Fruit fly (Drosophila melanogaster) whole organism, embryonic: ENCODE data around the gene CG34030.

Source experiments
- ATbp ChIP-seq: fragments of 200-800 bp; sonication (Bioruptor generic); optimal IDR thresholded peaks from 2 replicates; lab custom pipeline; 2017; ENCODE audit warnings: missing biosample characterization, mild to moderate bottlenecking, missing genetic modification characterization, missing genetic modification reagents
- Blimp-1 ChIP-seq: fragments of 200-800 bp; sonication (Bioruptor generic); optimal IDR thresholded peaks from 3 replicates; lab custom pipeline; 2018; ENCODE audit warnings: missing biosample characterization, missing genetic modification characterization, mild to moderate bottlenecking, moderate library complexity, missing genetic modification reagents
- CG10321 ChIP-seq: fragments of 200-800 bp; sonication (Bioruptor generic); IDR thresholded peaks from 2 replicates; pipeline ENCODE4 v1.3.6; 2022; ENCODE audit warnings: missing biosample characterization, missing genetic modification characterization
- CG10979 ChIP-seq: fragments of 200-800 bp; sonication (Bioruptor generic); optimal IDR thresholded peaks from 2 replicates; lab custom pipeline; 2018; ENCODE audit warnings: missing biosample characterization, mild to moderate bottlenecking, missing genetic modification characterization, moderate library complexity
- CG11398 ChIP-seq: fragments of 200-800 bp; sonication (Bioruptor generic); optimal IDR thresholded peaks from 2 replicates; lab custom pipeline; 2016; ENCODE audit warnings: missing biosample characterization, missing genetic modification characterization
- CG11723 ChIP-seq: fragments of 200-800 bp; sonication (Bioruptor generic); optimal IDR thresholded peaks from 2 replicates; lab custom pipeline; 2017; ENCODE audit warnings: missing biosample characterization, mild to moderate bottlenecking, missing genetic modification characterization
- CG12236 ChIP-seq: fragments of 200-800 bp; sonication (Bioruptor generic); optimal IDR thresholded peaks from 2 replicates; lab custom pipeline; 2016; ENCODE audit warnings: missing biosample characterization, missing genetic modification characterization
- CG12942 ChIP-seq: fragments of 200-800 bp; sonication (Bioruptor generic); optimal IDR thresholded peaks from 3 replicates; lab custom pipeline; 2016; ENCODE audit warnings: missing biosample characterization, missing genetic modification characterization
- CG15073 ChIP-seq: fragments of 200-800 bp; sonication (Bioruptor generic); optimal IDR thresholded peaks from 2 replicates; lab custom pipeline; 2016; ENCODE audit warnings: missing biosample characterization, missing genetic modification characterization
- CG16815 ChIP-seq: fragments of 200-800 bp; sonication (Bioruptor generic); optimal IDR thresholded peaks from 3 replicates; lab custom pipeline; 2017; ENCODE audit warnings: missing biosample characterization, mild to moderate bottlenecking, missing genetic modification characterization
- CG17829 ChIP-seq: fragments of 200-800 bp; optimal IDR thresholded peaks from 2 replicates; lab custom pipeline; 2019; ENCODE audit warnings: missing biosample characterization, mild to moderate bottlenecking, missing genetic modification characterization, moderate library complexity
- CG1792 ChIP-seq: fragments of 200-800 bp; sonication (Bioruptor generic); optimal IDR thresholded peaks from 2 replicates; lab custom pipeline; 2016; ENCODE audit warnings: missing biosample characterization, missing genetic modification characterization
- CG18619 ChIP-seq: fragments of 200-800 bp; sonication (Bioruptor generic); optimal IDR thresholded peaks from 3 replicates; lab custom pipeline; 2017; ENCODE audit warnings: missing biosample characterization, mild to moderate bottlenecking, missing genetic modification characterization
- CG2120 ChIP-seq: fragments of 200-800 bp; sonication (Bioruptor generic); optimal IDR thresholded peaks from 3 replicates; lab custom pipeline; 2016; ENCODE audit warnings: missing biosample characterization, missing genetic modification characterization
- CG2712 ChIP-seq: fragments of 200-800 bp; optimal IDR thresholded peaks from 3 replicates; lab custom pipeline; 2019; ENCODE audit warnings: missing biosample characterization, mild to moderate bottlenecking, missing genetic modification characterization, moderate library complexity
- CG31365 ChIP-seq: fragments of 200-800 bp; sonication (Bioruptor generic); optimal IDR thresholded peaks from 2 replicates; lab custom pipeline; 2018; ENCODE audit warnings: missing biosample characterization, mild to moderate bottlenecking, missing genetic modification characterization
- CG3995 ChIP-seq: fragments of 200-800 bp; sonication (Bioruptor generic); optimal IDR thresholded peaks from 3 replicates; lab custom pipeline; 2016; ENCODE audit warnings: missing biosample characterization, missing genetic modification characterization
- CG4707 ChIP-seq: fragments of 200-800 bp; sonication (Bioruptor generic); optimal IDR thresholded peaks from 2 replicates; lab custom pipeline; 2018; ENCODE audit warnings: missing biosample characterization, mild to moderate bottlenecking, missing genetic modification characterization, moderate library complexity
- CG5180 ChIP-seq: fragments of 200-800 bp; sonication (Bioruptor generic); optimal IDR thresholded peaks from 3 replicates; lab custom pipeline; 2017; ENCODE audit warnings: missing biosample characterization, missing genetic modification characterization, mild to moderate bottlenecking, moderate library complexity, missing genetic modification reagents
- CG6765 ChIP-seq: fragments of 200-800 bp; sonication (Bioruptor generic); optimal IDR thresholded peaks from 3 replicates; lab custom pipeline; 2017; ENCODE audit warnings: missing biosample characterization, mild to moderate bottlenecking, missing genetic modification characterization
- CG7745 ChIP-seq: fragments of 200-800 bp; sonication (Bioruptor generic); optimal IDR thresholded peaks from 2 replicates; lab custom pipeline; 2018; ENCODE audit warnings: missing biosample characterization, mild to moderate bottlenecking, missing genetic modification characterization, moderate library complexity
- CG7928 ChIP-seq: fragments of 200-800 bp; sonication (Bioruptor generic); optimal IDR thresholded peaks from 2 replicates; lab custom pipeline; 2017; ENCODE audit warnings: missing biosample characterization, mild to moderate bottlenecking, missing genetic modification characterization
- CG8089 ChIP-seq: fragments of 200-800 bp; sonication (Bioruptor generic); optimal IDR thresholded peaks from 3 replicates; lab custom pipeline; 2016; ENCODE audit warnings: missing biosample characterization, missing genetic modification characterization
- CG8478 ChIP-seq: fragments of >200 bp; optimal IDR thresholded peaks from 2 replicates; lab custom pipeline; 2018
- D ChIP-seq, 2 experiments: fragments of 200-800 bp in 1 of 2; fragments of >200 bp in 1 of 2; sonication (Bioruptor generic) in 1 of 2; optimal IDR thresholded peaks; 2 replicates in 1 of 2; 3 replicates in 1 of 2; lab custom pipeline; 2017; ENCODE audit warnings: mild to moderate bottlenecking in 1 of 2, missing biosample characterization in 1 of 2, missing genetic modification characterization in 1 of 2, missing genetic modification reagents in 1 of 2
- Dad ChIP-seq: fragments of 200-800 bp; sonication (Bioruptor generic); optimal IDR thresholded peaks from 3 replicates; lab custom pipeline; 2016; ENCODE audit warnings: missing biosample characterization, missing genetic modification characterization
- Ets65A ChIP-seq: fragments of 200-800 bp; sonication (Bioruptor generic); peaks from one replicate; lab custom pipeline; 2016; ENCODE audit warnings: missing biosample characterization, missing genetic modification characterization
- HHEX ChIP-seq: fragments of 200-800 bp; sonication (Bioruptor generic); optimal IDR thresholded peaks from 3 replicates; lab custom pipeline; 2017; ENCODE audit warnings: missing biosample characterization, mild to moderate bottlenecking, missing genetic modification characterization, missing genetic modification reagents
- HLH54F ChIP-seq: fragments of 200-800 bp; sonication (Bioruptor generic); optimal IDR thresholded peaks from 3 replicates; lab custom pipeline; 2016; ENCODE audit warnings: missing biosample characterization, missing genetic modification characterization
- Hr3 ChIP-seq: fragments of 200-800 bp; sonication (Bioruptor generic); optimal IDR thresholded peaks from 3 replicates; lab custom pipeline; 2016; ENCODE audit warnings: missing biosample characterization, missing genetic modification characterization
- Hr39 ChIP-seq: fragments of >200 bp; optimal IDR thresholded peaks from 2 replicates; lab custom pipeline; 2017
- Jarid2 ChIP-seq: fragments of 200-800 bp; sonication (Bioruptor generic); optimal IDR thresholded peaks from 3 replicates; lab custom pipeline; 2017; ENCODE audit warnings: mild to moderate bottlenecking, missing biosample characterization, missing genetic modification reagents, missing genetic modification characterization
- NC2α ChIP-seq: fragments of 200-800 bp; sonication (Bioruptor generic); optimal IDR thresholded peaks from 2 replicates; lab custom pipeline; 2016; ENCODE audit warnings: missing biosample characterization, missing genetic modification characterization
- Oaz ChIP-seq: fragments of 200-800 bp; sonication (Bioruptor generic); IDR thresholded peaks from 2 replicates; pipeline ENCODE4 v1.3.6; 2022; ENCODE audit warnings: missing biosample characterization, missing genetic modification characterization
- Opbp ChIP-seq: fragments of 200-800 bp; sonication (Bioruptor generic); IDR thresholded peaks from 3 replicates; pipeline ENCODE4 v1.3.6; 2022; ENCODE audit warnings: missing biosample characterization, missing genetic modification characterization; ENCODE audit not compliant: partially characterized antibody
- ap ChIP-seq: fragments of 200-800 bp; sonication (Bioruptor generic); IDR thresholded peaks from 2 replicates; pipeline ENCODE4 v1.3.6; 2022; ENCODE audit warnings: missing biosample characterization, missing genetic modification characterization
- ash1 ChIP-seq: fragments of 200-800 bp; sonication (Bioruptor generic); optimal IDR thresholded peaks from 2 replicates; lab custom pipeline; 2018; ENCODE audit warnings: missing biosample characterization, mild to moderate bottlenecking, missing genetic modification characterization
- ato ChIP-seq: fragments of 200-800 bp; sonication (Bioruptor generic); IDR thresholded peaks from 2 replicates; pipeline ENCODE4 v1.3.6; 2022; ENCODE audit warnings: missing biosample characterization, missing genetic modification characterization; ENCODE audit not compliant: partially characterized antibody
- cas ChIP-seq: fragments of 200-800 bp; sonication (Bioruptor generic); IDR thresholded peaks from 2 replicates; pipeline ENCODE4 v1.3.6; 2022; ENCODE audit warnings: missing biosample characterization, missing genetic modification characterization
- dmrt11E ChIP-seq: fragments of 200-800 bp; sonication (Bioruptor generic); optimal IDR thresholded peaks from 3 replicates; lab custom pipeline; 2018; ENCODE audit warnings: missing biosample characterization, mild to moderate bottlenecking, missing genetic modification characterization, moderate library complexity
- dpn ChIP-seq, 2 experiments: fragments of 200-800 bp; sonication (Bioruptor generic); optimal IDR thresholded peaks; 3 replicates each; lab custom pipeline; 2016; ENCODE audit warnings: missing biosample characterization in 2 of 2, missing genetic modification characterization in 2 of 2
- dysf ChIP-seq: fragments of 200-800 bp; sonication (Bioruptor generic); IDR thresholded peaks from 3 replicates; pipeline ENCODE4 v1.3.6; 2022; ENCODE audit warnings: missing biosample characterization, missing genetic modification characterization
- eyg ChIP-seq: fragments of 200-800 bp; sonication (Bioruptor generic); optimal IDR thresholded peaks from 3 replicates; lab custom pipeline; 2016; ENCODE audit warnings: missing biosample characterization, missing genetic modification characterization
- hbn ChIP-seq: fragments of 200-800 bp; sonication (Bioruptor generic); IDR thresholded peaks from 2 replicates; pipeline ENCODE4 v1.3.6; 2022; ENCODE audit warnings: missing biosample characterization, missing genetic modification characterization; ENCODE audit not compliant: partially characterized antibody
- nerfin-2 ChIP-seq: fragments of 200-800 bp; sonication (Bioruptor generic); IDR thresholded peaks from 2 replicates; pipeline ENCODE4 v1.3.6; 2022; ENCODE audit warnings: missing biosample characterization, missing genetic modification characterization; ENCODE audit not compliant: partially characterized antibody
- psq ChIP-seq: fragments of 200-800 bp; sonication (Bioruptor generic); optimal IDR thresholded peaks from 2 replicates; lab custom pipeline; 2017; ENCODE audit warnings: missing biosample characterization, missing genetic modification characterization
- sens ChIP-seq: fragments of 200-800 bp; sonication (Bioruptor generic); peaks from one replicate; lab custom pipeline; 2016; ENCODE audit warnings: missing biosample characterization, missing genetic modification characterization
- tap ChIP-seq: fragments of 200-800 bp; optimal IDR thresholded peaks from 3 replicates; lab custom pipeline; 2019; ENCODE audit warnings: missing biosample characterization, mild to moderate bottlenecking, missing genetic modification characterization, moderate library complexity
- tin ChIP-seq: fragments of 200-800 bp; sonication (Bioruptor generic); optimal IDR thresholded peaks from 3 replicates; lab custom pipeline; 2016; ENCODE audit warnings: missing biosample characterization, missing genetic modification characterization
- tna ChIP-seq: fragments of 200-800 bp; sonication (Bioruptor generic); IDR thresholded peaks from 2 replicates; pipeline ENCODE4 v1.3.6; 2022; ENCODE audit warnings: missing biosample characterization, missing genetic modification characterization; ENCODE audit not compliant: partially characterized antibody
- yki ChIP-seq: fragments of >200 bp; optimal IDR thresholded peaks from 3 replicates; lab custom pipeline; 2018
- z ChIP-seq: fragments of 200-800 bp; sonication (Bioruptor generic); IDR thresholded peaks from 3 replicates; pipeline ENCODE4 v1.3.6; 2022; ENCODE audit warnings: missing biosample characterization, missing genetic modification characterization

The CG34030 gene

dm6 chr3L:7090764-7091163 is 15.7 kb upstream of the CG34030 start (continued):
- TF ChIP-seq CG18619 (GFP tag; lab: Kevin White, UChicago) (no peak), CG2712 (tag; lab: Kevin White, UChicago) (peak; percentile 82), Jarid2 (peak; percentile 21), tap (tag; lab: Kevin White, UChicago) (peak; percentile 83), z (GFP tag; lab: Robert Waterston, UW) (no peak), eyg (no peak), Opbp (no peak), CG11398 (GFP tag; lab: Kevin White, UChicago) (no peak), Dad (peak; percentile 64), sens (GFP tag; lab: Kevin White, UChicago) (peak; percentile 94), CG31365 (tag; lab: Kevin White, UChicago) (peak; percentile 9), Hr39 (lab: Kevin White, UChicago) (no peak), CG6765 (GFP tag; lab: Kevin White, UChicago) (no peak), CG7745 (tag; lab: Kevin White, UChicago) (no peak), CG16815 (no peak), Hr3 (GFP tag; lab: Kevin White, UChicago) (peak; percentile 28), ATbp (GFP tag; lab: Kevin White, UChicago) (peak; percentile 41), hbn (GFP tag; lab: Robert Waterston, UW) (no peak), ap (GFP tag; lab: Robert Waterston, UW) (peak; percentile 60), yki (lab: Kevin White, UChicago) (no peak), ato (GFP tag; lab: Robert Waterston, UW) (no peak), CG4707 (no peak), CG5180 (peak; percentile 61), dpn (GFP tag; optimal IDR thresholded peaks at IDR 0.05; lab: Kevin White, UChicago) (peak; percentile 57 to 74), CG10979 (tag; lab: Kevin White, UChicago) (peak; percentile 64), ash1 (GFP tag; lab: Kevin White, UChicago) (no peak), psq (GFP tag; lab: Kevin White, UChicago) (no peak), CG8478 (no peak), CG12942 (peak; percentile 10), CG10321 (GFP tag; lab: Robert Waterston, UW) (no peak), CG7928 (GFP tag; lab: Kevin White, UChicago) (no peak), D (optimal IDR thresholded peaks at IDR 0.05; lab: Kevin White, UChicago) (no peak), D (GFP tag; optimal IDR thresholded peaks at IDR 0.05; lab: Kevin White, UChicago) (peak; percentile 37), cas (GFP tag; lab: Robert Waterston, UW) (no peak), CG1792 (GFP tag; lab: Kevin White, UChicago) (peak; percentile 39), NC2α (no peak), nerfin-2 (GFP tag; lab: Robert Waterston, UW) (no peak), CG8089 (no peak), dmrt11E (tag; lab: Kevin White, UChicago) (no peak), CG11723 (GFP tag; lab: Kevin White, UChicago) (no peak), CG2120 (peak; percentile 29), tin (GFP tag; lab: Kevin White, UChicago) (peak; percentile 56)

- TF ChIP-seq HLH54F (GFP tag; lab: Kevin White, UChicago) (no peak), HHEX (no peak), Oaz (GFP tag; lab: Robert Waterston, UW) (0 out of 2 replicates have a peak, but pooled peaks have one; percentile 11), CG12236 (GFP tag; lab: Kevin White, UChicago) (no peak), Blimp-1 (GFP tag; lab: Kevin White, UChicago) (peak; percentile 30), dysf (no peak), CG15073 (no peak), CG3995 (GFP tag; lab: Kevin White, UChicago) (no peak), CG17829 (no peak), Ets65A (peak; percentile 5), tna (GFP tag; lab: Robert Waterston, UW) (no peak)
- TF ChIP-seq, all 482 proteins: peak for 3
Measured at dm6 chr3L:7088687-7089086, 13.6 kb upstream of the CG34030 start, which contains the start of gene Cpr65Eb. Gene Cpr65Eb (minus strand): TSS chr3L:7088787.
